Worm (Caenorhabditis elegans) whole organism, L4/young adult: Measurements from ENCODE around the gene C45G9.6.

Experiments used
- W03F9.2 ChIP-seq: fragments of 150-350 bp; optimal IDR thresholded peaks from 2 replicates; lab custom pipeline; 2014; ENCODE audit warnings: missing biosample characterization, missing genetic modification characterization
- dao-5 ChIP-seq: sonication (generic microtip); optimal IDR thresholded peaks from 2 replicates; lab custom pipeline; 2016; ENCODE audit warnings: missing genotype, missing genetic modification characterization, moderate library complexity, missing compliant biosample characterization
- him-1 ChIP-seq: sonication (generic microtip); optimal IDR thresholded peaks from 2 replicates; lab custom pipeline; 2016; ENCODE audit warnings: missing genotype, missing genetic modification reagents, missing genetic modification characterization, missing compliant biosample characterization

The C45G9.6 gene

DNA sequence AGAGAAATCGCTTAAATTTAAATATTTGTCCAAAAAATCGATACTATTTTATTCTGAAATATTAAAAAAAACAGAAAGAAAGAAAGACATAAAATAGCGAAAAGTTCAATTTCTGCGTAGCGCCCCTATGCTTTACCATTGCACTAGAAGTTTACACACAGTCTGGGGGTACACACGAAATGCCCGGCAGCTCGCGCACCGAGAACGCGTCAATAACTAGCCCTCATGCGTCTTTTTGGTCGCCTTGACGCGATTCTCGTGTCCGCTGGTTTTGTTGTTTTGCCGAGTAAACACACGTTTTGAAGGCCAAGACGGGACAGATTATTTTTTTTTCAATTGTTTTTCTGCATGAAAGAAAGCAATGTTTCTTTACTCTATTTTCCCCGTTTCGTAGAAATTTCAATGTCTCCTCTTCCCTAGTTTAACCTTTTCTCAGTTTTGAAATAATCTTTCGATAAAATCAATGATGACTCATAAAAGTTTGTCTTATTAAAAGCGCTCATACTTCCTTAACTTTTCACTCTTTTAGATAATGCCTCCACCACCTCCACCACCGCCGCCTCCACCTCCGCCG lies 18.1 kb upstream of the C45G9.6 start, which contains the start of gene wip-1:
TSS of gene wip-1 (plus strand) at position 524 of the 574 bp plus-strand sequence.
- TF ChIP-seq him-1 (tag; lab: Kevin White, UChicago) (peak; percentile 98), W03F9.2 (peak; percentile 98), dao-5 (tag; lab: Kevin White, UChicago) (peak; percentile 72)

DNA sequence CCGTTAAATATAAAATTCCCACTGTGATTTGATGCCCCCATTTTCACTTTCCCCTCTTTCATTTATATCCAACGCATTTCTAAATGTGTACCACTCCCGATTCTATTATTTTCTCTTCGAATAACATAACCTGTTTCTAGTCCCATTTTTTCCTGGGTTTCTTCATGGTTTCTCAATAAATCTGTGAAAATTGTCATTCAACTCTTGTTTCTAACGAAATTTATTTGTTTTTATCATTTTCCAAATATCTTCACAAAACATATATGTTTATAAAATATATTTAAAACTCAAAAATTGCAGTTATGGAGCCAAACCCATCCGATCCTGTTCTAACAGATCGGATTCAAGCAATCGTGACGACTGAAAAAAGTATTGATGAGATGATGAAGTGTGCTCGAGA lies 15.3 kb upstream of the C45G9.6 start, which contains the start of gene mdt-11:
TSS of gene mdt-11 (plus strand) at position 301 of the 400 bp plus-strand sequence.
- TF ChIP-seq him-1 (tag; lab: Kevin White, UChicago) (no peak), W03F9.2 (no peak), dao-5 (tag; lab: Kevin White, UChicago) (no peak)

DNA sequence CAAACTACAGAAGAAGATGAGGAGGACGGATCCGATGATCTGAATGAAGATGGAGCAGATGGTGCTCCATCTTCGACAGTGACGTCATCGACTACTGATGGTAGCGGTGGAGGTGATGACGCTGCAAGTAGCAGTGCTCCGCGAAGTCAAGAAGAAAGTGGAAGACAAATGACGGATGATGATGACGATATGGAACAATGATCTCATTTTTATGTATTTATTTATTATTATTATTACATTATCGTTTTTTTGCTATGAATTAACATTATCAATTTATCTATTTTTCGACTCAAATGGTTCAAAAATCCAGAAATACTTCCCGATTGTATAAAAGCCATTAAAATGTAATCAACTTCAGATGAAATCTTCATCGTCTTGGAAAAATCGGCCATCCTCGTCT lies 14.6 kb upstream of the C45G9.6 start, which contains the start of gene R144.3:
TSS of gene R144.3 (plus strand) at position 301 of the 400 bp plus-strand sequence.
- TF ChIP-seq W03F9.2 = no peak
- no peak for TF ChIP-seq him-1 (tag; lab: Kevin White, UChicago)
- no peak for TF ChIP-seq dao-5 (tag; lab: Kevin White, UChicago)

DNA sequence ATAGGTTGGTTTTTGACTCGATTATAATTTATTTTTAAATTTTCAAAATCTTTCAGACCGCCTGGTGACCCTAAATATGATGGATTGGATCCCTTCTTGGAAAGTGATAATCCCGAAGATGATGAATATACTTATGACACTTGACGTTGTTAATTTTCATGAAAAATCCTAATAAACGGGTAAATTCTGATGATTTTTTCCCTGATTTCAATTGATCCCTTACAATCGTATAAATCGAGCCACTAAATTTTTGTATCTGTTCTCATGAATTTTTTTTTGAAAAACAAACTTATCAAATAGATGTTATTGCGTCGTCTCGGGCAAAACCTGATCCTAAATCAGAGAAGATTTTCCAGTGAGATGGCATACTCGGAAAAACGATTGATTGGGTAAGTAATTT lies 13.3 kb upstream of the C45G9.6 start, which contains the start of gene R144.13:
TSS of gene R144.13 (plus strand) at position 301 of the 400 bp plus-strand sequence.
- TF ChIP-seq him-1 (tag; lab: Kevin White, UChicago) = no peak
- no peak for TF ChIP-seq dao-5 (tag; lab: Kevin White, UChicago)

DNA sequence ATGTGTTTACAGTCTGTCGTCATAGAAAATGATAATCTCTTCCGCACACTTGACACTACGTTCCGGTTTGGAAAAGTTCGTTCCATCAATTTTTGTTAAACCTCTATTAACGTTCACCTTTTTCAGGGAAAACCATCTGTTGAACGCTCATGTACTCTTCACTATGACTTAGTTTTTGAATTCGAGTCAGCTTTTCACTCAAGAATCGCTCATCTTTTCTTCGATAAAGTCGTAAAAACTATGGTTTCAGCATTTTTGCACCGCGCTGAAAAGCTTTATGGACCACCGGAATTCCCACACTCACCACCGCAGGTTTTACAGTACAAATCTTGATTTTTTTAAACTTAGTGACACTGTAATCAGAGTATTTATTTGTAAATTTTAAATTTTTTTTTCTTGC lies 12.6 kb upstream of the C45G9.6 start:
- TF ChIP-seq him-1 (tag; lab: Kevin White, UChicago) (no peak), dao-5 (tag; lab: Kevin White, UChicago) (no peak), W03F9.2 (no peak)

DNA sequence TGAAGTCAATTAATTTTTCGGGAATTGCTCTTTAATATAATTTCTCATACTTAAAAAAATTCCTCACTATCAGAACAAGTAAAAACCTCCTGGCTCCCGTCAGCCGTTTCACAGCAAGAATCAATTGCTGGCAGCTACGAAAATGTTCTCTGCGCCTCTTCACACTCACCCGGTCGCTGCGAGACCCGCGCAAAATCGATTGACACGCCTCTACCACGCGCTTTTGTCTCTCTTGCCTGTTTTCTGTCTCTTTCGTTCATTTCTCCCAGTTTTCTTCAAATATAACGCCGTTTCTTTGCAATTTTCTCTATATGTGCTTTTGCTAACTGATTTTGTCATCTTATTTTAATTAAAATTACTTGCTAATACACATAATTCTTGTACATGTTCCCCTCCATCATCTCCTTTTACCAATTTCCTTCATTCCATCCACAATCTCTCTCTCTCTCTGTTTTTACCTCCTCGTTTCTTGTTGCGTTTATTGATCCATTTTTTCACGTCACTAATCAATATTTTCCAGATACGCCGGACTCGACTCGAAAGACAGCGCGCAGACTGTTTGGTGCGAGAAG lies 11.8 kb upstream of the C45G9.6 start, which contains the start of gene pcf-11:
TSS of gene pcf-11 (plus strand) at position 522 of the 572 bp plus-strand sequence.
- peak; percentile 34 for TF ChIP-seq W03F9.2
- no peak for TF ChIP-seq dao-5 (tag; lab: Kevin White, UChicago)

DNA sequence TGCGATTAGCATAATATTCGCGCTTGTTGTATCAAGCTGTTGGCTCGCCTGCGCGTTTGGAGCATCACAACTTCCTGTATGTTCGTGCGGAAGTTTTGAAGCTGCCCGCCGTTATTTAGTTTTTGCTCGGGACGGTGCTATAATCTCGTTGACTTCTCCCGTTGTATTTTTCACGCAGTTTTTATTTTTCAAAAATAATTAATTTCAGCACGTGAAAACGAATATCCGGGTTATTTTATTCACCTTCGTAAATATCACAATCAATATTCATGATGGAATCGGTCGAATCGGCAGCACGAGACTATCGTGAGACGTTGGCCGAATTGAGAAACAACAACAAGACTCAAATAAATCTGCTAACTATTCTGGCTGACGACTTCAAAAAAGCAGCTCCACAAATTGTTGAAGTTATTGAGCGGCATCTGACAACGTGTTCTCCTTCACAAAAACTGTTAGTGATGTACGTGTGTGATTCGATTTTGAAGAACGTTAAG lies 11.1 kb upstream of the C45G9.6 start:
- TF ChIP-seq dao-5 (tag; lab: Kevin White, UChicago) (no peak), W03F9.2 (no peak), him-1 (tag; lab: Kevin White, UChicago) (no peak)

DNA sequence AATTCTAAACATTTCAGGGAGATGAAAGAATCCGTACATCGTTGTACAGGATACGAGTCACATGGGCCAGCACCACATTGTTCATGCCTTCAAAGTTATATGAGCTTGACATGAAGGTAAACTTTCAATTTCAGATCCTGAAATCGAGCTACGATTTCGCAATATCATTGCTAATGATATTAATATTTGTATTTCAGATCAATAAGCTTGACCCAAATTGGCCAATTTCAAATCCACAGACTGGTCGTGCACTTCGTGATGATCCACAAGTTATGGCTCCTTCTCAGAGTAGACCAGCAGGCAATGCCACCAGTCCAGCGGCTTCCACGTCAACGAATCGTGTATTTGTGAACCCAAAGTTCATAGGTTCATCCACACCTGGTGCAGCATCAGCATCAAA lies 9.9 kb upstream of the C45G9.6 start:
- TF ChIP-seq W03F9.2 (no peak), dao-5 (tag; lab: Kevin White, UChicago) (no peak), him-1 (tag; lab: Kevin White, UChicago) (no peak)

DNA sequence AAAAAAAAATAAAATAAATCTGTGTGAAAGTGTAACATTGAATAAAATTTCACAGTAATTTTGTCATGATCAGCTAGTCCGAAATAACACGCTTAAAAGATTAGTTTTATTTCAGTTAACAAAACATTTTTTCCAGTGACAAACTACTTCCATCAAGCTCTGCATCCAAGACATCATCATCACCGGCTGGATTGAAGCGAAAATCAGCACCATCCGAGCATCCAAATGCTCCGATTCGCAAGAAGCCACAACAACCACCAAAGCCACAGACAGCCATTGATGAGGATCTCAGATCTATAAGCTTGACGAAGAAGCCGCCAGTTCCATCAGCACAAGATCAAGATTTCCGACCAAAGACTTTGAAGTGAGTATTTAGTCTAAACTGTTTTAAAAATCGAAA lies 9.0 kb upstream of the C45G9.6 start:
- no peak for TF ChIP-seq W03F9.2
- no peak for TF ChIP-seq dao-5 (tag; lab: Kevin White, UChicago)
- no peak for TF ChIP-seq him-1 (tag; lab: Kevin White, UChicago)

DNA sequence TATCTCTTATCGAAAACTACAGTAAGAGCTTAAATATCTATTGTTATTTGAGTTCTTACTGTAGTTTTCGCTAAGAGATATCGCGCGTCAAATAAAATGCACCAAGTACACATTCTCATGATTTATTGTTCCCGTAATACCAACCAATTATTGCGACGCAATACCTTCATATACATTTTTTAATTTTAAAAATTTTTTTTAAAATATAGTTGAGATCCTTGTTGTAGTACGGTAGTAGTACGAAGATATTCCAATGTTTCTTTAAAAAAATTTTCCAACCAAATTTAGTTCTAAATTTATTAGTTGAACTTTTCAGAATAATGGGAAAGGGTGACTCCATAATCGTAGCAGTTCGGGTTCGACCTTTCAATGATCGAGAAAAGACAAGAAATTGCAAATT lies 5.6 kb upstream of the C45G9.6 start, which contains the start of gene klp-6:
TSS of gene klp-6 (plus strand) at position 301 of the 400 bp plus-strand sequence.
- TF ChIP-seq W03F9.2 = no peak
- TF ChIP-seq him-1 (tag; lab: Kevin White, UChicago) = no peak
- no peak for TF ChIP-seq dao-5 (tag; lab: Kevin White, UChicago)

DNA sequence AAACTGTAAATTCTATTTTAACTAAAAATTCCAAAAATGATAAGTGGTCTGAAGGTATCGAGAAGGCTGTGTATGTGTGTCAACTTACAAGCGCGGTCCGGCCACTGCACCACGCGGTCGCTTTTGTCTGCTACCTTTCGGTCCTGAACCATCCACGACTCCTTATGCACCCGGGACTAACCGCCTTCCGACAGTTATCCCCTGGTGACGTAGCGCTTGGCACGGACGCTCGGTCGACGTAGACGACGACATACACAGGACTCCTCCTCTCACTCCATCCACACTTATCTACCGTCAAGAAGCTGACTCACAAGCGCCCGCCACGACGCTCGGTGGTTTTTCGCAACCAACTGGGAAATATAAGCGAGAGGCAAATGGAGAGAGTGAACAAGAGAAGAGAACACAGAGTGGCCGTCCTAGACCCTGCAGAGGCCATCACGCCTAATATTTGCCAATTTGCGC lies 4.9 kb upstream of the C45G9.6 start:
- peak; percentile 78 for TF ChIP-seq dao-5 (tag; lab: Kevin White, UChicago)
- TF ChIP-seq him-1 (tag; lab: Kevin White, UChicago) = peak; percentile 81

DNA sequence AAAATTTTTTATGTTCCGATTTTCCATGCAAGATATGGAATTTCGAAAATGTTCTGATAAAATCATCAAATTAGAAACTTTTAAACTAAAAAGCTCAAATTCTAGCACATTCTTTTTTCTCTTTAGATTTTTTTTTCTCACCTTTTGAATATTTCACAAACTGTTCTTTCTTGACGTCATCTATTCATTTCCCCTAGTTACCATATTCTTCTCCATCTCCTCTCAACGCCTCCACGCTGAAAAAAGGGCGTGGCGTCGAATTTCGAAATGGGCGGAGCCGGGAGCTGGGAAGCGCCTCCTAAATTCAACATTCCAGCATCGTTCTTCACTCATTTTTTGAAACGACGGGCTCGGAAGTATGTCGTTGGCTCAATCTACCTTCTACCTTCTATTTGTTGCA lies 5.9 kb downstream of the C45G9.6 start, which contains the start of gene nlp-43:
TSS of gene nlp-43 (plus strand) at position 301 of the 400 bp plus-strand sequence.
- no peak for TF ChIP-seq him-1 (tag; lab: Kevin White, UChicago)
- no peak for TF ChIP-seq dao-5 (tag; lab: Kevin White, UChicago)
- TF ChIP-seq W03F9.2 = no peak

DNA sequence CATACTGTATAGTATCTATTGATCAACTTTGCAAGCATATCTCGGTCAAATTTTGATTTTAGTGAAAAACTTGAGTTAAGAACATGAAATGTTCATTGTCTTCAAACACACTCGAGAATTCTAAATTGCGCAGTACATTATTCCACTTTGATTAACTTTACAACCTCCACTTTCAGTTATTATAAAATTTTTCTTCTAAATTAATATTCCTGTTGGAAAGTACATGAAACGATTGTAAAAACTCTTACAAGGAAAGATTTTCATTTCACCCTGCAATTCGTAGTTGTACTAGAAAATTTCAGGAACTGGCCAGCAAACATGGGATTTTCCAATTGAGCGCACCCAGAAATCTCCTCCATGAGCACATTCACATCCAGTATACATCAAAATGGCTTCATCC lies 8.5 kb downstream of the C45G9.6 start, which contains the start of gene C45G9.14:
TSS of gene C45G9.14 (plus strand) at position 301 of the 400 bp plus-strand sequence.
- TF ChIP-seq W03F9.2 = no peak
- no peak for TF ChIP-seq dao-5 (tag; lab: Kevin White, UChicago)
- TF ChIP-seq him-1 (tag; lab: Kevin White, UChicago) = no peak

DNA sequence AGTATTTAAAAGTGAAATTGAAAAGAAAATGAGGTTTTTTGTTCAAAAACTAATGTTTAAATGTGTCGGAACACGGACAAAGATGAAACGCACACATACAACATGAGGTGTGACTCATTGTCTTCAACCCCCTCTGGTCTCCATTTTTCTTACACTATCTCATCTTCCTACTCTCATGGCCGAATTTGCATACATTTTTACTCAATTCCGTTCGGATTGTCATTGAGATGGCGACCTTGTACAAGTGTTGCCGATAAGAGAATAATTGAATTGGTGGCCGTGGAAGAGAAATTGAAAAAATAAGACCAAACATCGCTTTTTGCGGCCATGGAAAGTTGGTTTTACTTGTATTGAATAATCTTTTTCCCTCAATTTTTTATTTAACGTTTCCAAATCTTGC lies 10.9 kb downstream of the C45G9.6 start, which contains the start of gene txbp-3:
TSS of gene txbp-3 (minus strand) at position 285 of the 400 bp plus-strand sequence.
- TF ChIP-seq dao-5 (tag; lab: Kevin White, UChicago) = no peak
- TF ChIP-seq him-1 (tag; lab: Kevin White, UChicago) = no peak
- peak; percentile 55 for TF ChIP-seq W03F9.2
